Worm (Caenorhabditis elegans) whole organism, L2 larva: ENCODE results near the gene ZK512.11.

ENCODE experiments used
- F13H6.1 ChIP-seq: sonication (generic microtip); optimal IDR thresholded peaks from 2 replicates; lab custom pipeline; 2016; ENCODE audit warnings: missing genetic modification characterization, missing compliant biosample characterization
- skn-1 ChIP-seq: sonication (generic microtip); optimal IDR thresholded peaks from 2 replicates; lab custom pipeline; 2017; ENCODE audit warnings: missing biosample characterization, missing genetic modification characterization
- zag-1 ChIP-seq: fragments of 150-350 bp; optimal IDR thresholded peaks from 2 replicates; lab custom pipeline; 2014; ENCODE audit warnings: missing biosample characterization, missing genetic modification characterization
- ztf-11 ChIP-seq: sonication (generic microtip); optimal IDR thresholded peaks from 2 replicates; lab custom pipeline; 2017; ENCODE audit warnings: missing biosample characterization, missing genetic modification characterization

DNA sequence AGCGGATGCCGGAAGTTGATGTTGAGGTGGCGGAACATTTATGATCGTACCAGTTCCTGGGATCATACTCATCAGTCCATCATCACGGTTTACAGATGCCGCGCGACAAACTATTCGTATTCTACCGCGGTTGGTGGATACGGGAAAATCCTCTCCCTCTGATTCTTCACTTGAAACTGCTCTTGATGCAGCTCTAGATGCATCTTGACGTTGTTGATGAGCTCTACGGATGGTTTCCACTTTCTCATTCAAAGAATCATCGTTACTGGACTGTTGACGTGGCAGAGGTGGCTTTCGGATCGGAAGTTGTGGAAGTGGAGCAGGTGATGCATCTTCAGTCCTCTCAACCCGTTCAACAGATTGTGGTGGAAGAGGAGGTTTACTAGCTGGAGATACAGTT lies 5.1 kb downstream of the ZK512.11 start:
- TF ChIP-seq skn-1 (tag; lab: Kevin White, UChicago), result no peak
- TF ChIP-seq ztf-11 (tag; lab: Kevin White, UChicago), result no peak
- no peak for TF ChIP-seq zag-1
- no peak for TF ChIP-seq F13H6.1 (tag; lab: Kevin White, UChicago)
